Worm (Caenorhabditis elegans) whole organism, young adult: ENCODE results near the gene F54D10.7.

Experiments used
- C06A6.2 ChIP-seq: fragments of 200-800 bp; sonication (Bioruptor generic); conservative IDR thresholded peaks from 2 replicates; pipeline ENCODE4 v1.3.6; 2022; ENCODE audit warnings: missing genetic modification characterization, missing compliant biosample characterization
- F22D6.2 ChIP-seq: sonication (generic microtip); optimal IDR thresholded peaks from 2 replicates; lab custom pipeline; 2016; ENCODE audit warnings: mild to moderate bottlenecking, missing genetic modification characterization, missing compliant biosample characterization
- F23B12.7 ChIP-seq: sonication (generic microtip); optimal IDR thresholded peaks from 2 replicates; lab custom pipeline; 2017; ENCODE audit warnings: missing genetic modification characterization, mild to moderate bottlenecking, missing compliant biosample characterization, antibody characterized with exemption, moderate library complexity; ENCODE audit not compliant: insufficient read depth
- F33H1.4 ChIP-seq: fragments of 200-800 bp; sonication (Bioruptor generic); IDR thresholded peaks from 2 replicates; pipeline ENCODE4 v1.3.6; 2022; ENCODE audit warnings: missing genetic modification reagents, missing genetic modification characterization, missing compliant biosample characterization
- F39B2.1 ChIP-seq: fragments of 200-800 bp; sonication (Bioruptor generic); IDR thresholded peaks from 2 replicates; pipeline ENCODE4 v1.3.6; 2022; ENCODE audit warnings: missing genetic modification reagents, missing genetic modification characterization, missing compliant biosample characterization
- F49E8.2 ChIP-seq: sonication (generic microtip); optimal IDR thresholded peaks from 3 replicates; lab custom pipeline; 2017; ENCODE audit warnings: missing genetic modification characterization, mild to moderate bottlenecking, missing compliant biosample characterization, antibody characterized with exemption, moderate library complexity; ENCODE audit not compliant: insufficient read depth
- F55B11.4 ChIP-seq: sonication (generic microtip); optimal IDR thresholded peaks from 2 replicates; lab custom pipeline; 2016; ENCODE audit warnings: missing compliant biosample characterization, missing genetic modification characterization, borderline replicate concordance; ENCODE audit not compliant: insufficient read depth
- Y53G8AR.9 ChIP-seq: fragments of 200-800 bp; sonication (Bioruptor generic); conservative IDR thresholded peaks from 2 replicates; pipeline ENCODE4 v1.3.6; 2022; ENCODE audit warnings: missing genetic modification reagents, missing genetic modification characterization, missing compliant biosample characterization
- Y67H2A.10 ChIP-seq: fragments of 200-800 bp; sonication (Bioruptor generic); conservative IDR thresholded peaks from 2 replicates; pipeline ENCODE4 v1.3.6; 2022; ENCODE audit warnings: missing genetic modification reagents, missing genetic modification characterization, missing compliant biosample characterization
- aptf-2 ChIP-seq: fragments of 200-800 bp; sonication (Bioruptor generic); conservative IDR thresholded peaks from 2 replicates; pipeline ENCODE4 v1.3.6; 2022; ENCODE audit warnings: missing genetic modification reagents, missing genetic modification characterization, missing compliant biosample characterization
- attf-5 ChIP-seq: fragments of 200-800 bp; sonication (Bioruptor generic); optimal IDR thresholded peaks from 2 replicates; lab custom pipeline; 2018; ENCODE audit warnings: mild to moderate bottlenecking, missing genetic modification characterization, missing compliant biosample characterization
- attf-6 ChIP-seq: fragments of 200-800 bp; sonication (Bioruptor generic); IDR thresholded peaks from 2 replicates; pipeline ENCODE4 v1.3.6; 2022; ENCODE audit warnings: missing genetic modification reagents, missing genetic modification characterization, missing compliant biosample characterization
- bed-1 ChIP-seq: fragments of 200-800 bp; sonication (Bioruptor generic); IDR thresholded peaks from 2 replicates; pipeline ENCODE4 v1.3.6; 2022; ENCODE audit warnings: missing genetic modification reagents, missing genetic modification characterization, missing compliant biosample characterization
- cebp-1 ChIP-seq, 2 experiments: fragments of 200-800 bp in 1 of 2; sonication (Bioruptor generic) in 1 of 2; sonication (generic microtip) in 1 of 2; IDR thresholded peaks in 1 of 2; optimal IDR thresholded peaks in 1 of 2; 2 replicates each; pipeline versions ENCODE4 v1.3.6 to Lab custom; 2017 to 2022; ENCODE audit warnings: missing compliant biosample characterization in 2 of 2, missing genetic modification characterization in 2 of 2, mild to moderate bottlenecking in 1 of 2, missing genetic modification reagents in 1 of 2, moderate library complexity in 1 of 2
- ceh-100 ChIP-seq: fragments of 200-800 bp; sonication (Bioruptor generic); IDR thresholded peaks from 2 replicates; pipeline ENCODE4 v1.3.6; 2022; ENCODE audit warnings: missing genetic modification reagents, missing genetic modification characterization, missing compliant biosample characterization
- ceh-79 ChIP-seq: sonication (generic microtip); optimal IDR thresholded peaks from 2 replicates; lab custom pipeline; 2017; ENCODE audit warnings: mild to moderate bottlenecking, missing genetic modification characterization, missing compliant biosample characterization
- dpl-1 ChIP-seq: fragments of 150-350 bp; optimal IDR thresholded peaks from 2 replicates; lab custom pipeline; 2014; ENCODE audit warnings: missing biosample characterization, missing genetic modification reagents, missing genetic modification characterization
- ekl-4 ChIP-seq: fragments of 200-800 bp; sonication (Bioruptor generic); IDR thresholded peaks from 2 replicates; pipeline ENCODE4 v1.3.6; 2022; ENCODE audit warnings: missing genetic modification reagents, missing genetic modification characterization, missing compliant biosample characterization
- hlh-26 ChIP-seq: fragments of 200-800 bp; sonication (Bioruptor generic); conservative IDR thresholded peaks from 2 replicates; pipeline ENCODE4 v1.3.6; 2022; ENCODE audit warnings: missing genetic modification reagents, missing genetic modification characterization, missing compliant biosample characterization
- hmg-1.2 ChIP-seq: fragments of 200-800 bp; sonication (Bioruptor generic); IDR thresholded peaks from 2 replicates; pipeline ENCODE4 v1.3.6; 2022; ENCODE audit warnings: missing genetic modification reagents, missing genetic modification characterization, missing compliant biosample characterization
- lag-1 ChIP-seq: fragments of 200-800 bp; sonication (Bioruptor generic); IDR thresholded peaks from 2 replicates; pipeline ENCODE4 v1.3.6; 2022; ENCODE audit warnings: missing genetic modification reagents, missing genetic modification characterization, missing compliant biosample characterization
- let-607 ChIP-seq, 2 experiments: fragments of 200-800 bp in 1 of 2; sonication (Bioruptor generic) in 1 of 2; sonication (generic microtip) in 1 of 2; optimal IDR thresholded peaks; 2 replicates each; lab custom pipeline; 2016 to 2018; ENCODE audit warnings: mild to moderate bottlenecking in 2 of 2, missing compliant biosample characterization in 2 of 2, missing genetic modification characterization in 2 of 2, moderate library complexity in 2 of 2, missing genotype in 1 of 2
- lin-35 ChIP-seq, 3 experiments: fragments of 150-350 bp in 2 of 3; sonication (generic microtip) in 1 of 3; optimal IDR thresholded peaks; 2 replicates each; lab custom pipeline; 2014 to 2018; ENCODE audit warnings: missing biosample characterization in 3 of 3, missing genetic modification characterization in 3 of 3, missing genetic modification reagents in 3 of 3
- lin-40 ChIP-seq: sonication (generic microtip); optimal IDR thresholded peaks from 2 replicates; lab custom pipeline; 2016; ENCODE audit warnings: missing genetic modification characterization, mild to moderate bottlenecking, missing compliant biosample characterization, missing genotype, missing genetic modification reagents
- lin-54 ChIP-seq: fragments of 200-800 bp; sonication (Bioruptor generic); optimal IDR thresholded peaks from 2 replicates; lab custom pipeline; 2018; ENCODE audit warnings: mild to moderate bottlenecking, missing genetic modification characterization, missing compliant biosample characterization
- lsy-27 ChIP-seq: sonication (generic microtip); optimal IDR thresholded peaks from 2 replicates; lab custom pipeline; 2017; ENCODE audit warnings: missing genetic modification characterization, mild to moderate bottlenecking, missing compliant biosample characterization, antibody characterized with exemption, missing genotype, borderline replicate concordance; ENCODE audit not compliant: insufficient read depth
- madf-10 ChIP-seq: sonication (generic microtip); optimal IDR thresholded peaks from 2 replicates; lab custom pipeline; 2016; ENCODE audit warnings: mild to moderate bottlenecking, missing genetic modification characterization, missing compliant biosample characterization
- nfya-1 ChIP-seq: sonication (generic microtip); optimal IDR thresholded peaks from 2 replicates; lab custom pipeline; 2017; ENCODE audit warnings: antibody characterized with exemption, missing compliant biosample characterization, missing genetic modification characterization, borderline replicate concordance; ENCODE audit not compliant: insufficient read depth
- nhr-179 ChIP-seq: sonication (generic microtip); optimal IDR thresholded peaks from 2 replicates; lab custom pipeline; 2016; ENCODE audit warnings: mild to moderate bottlenecking, missing genetic modification characterization, missing compliant biosample characterization
- pbrm-1 ChIP-seq: fragments of 200-800 bp; sonication (Bioruptor generic); IDR thresholded peaks from 2 replicates; pipeline ENCODE4 v1.3.6; 2022; ENCODE audit warnings: missing genetic modification reagents, missing genetic modification characterization, missing compliant biosample characterization
- pha-4 ChIP-seq: fragments of 150-350 bp; sonication (generic microtip); optimal IDR thresholded peaks from 2 replicates; lab custom pipeline; 2014; ENCODE audit warnings: missing biosample characterization, missing genetic modification reagents, missing genetic modification characterization
- rcor-1 ChIP-seq: fragments of 200-800 bp; sonication (Bioruptor generic); IDR thresholded peaks from 2 replicates; pipeline ENCODE4 v1.3.6; 2022; ENCODE audit warnings: missing genetic modification reagents, missing genetic modification characterization, missing compliant biosample characterization
- rpc-1 ChIP-seq, 2 experiments: fragments of 150-350 bp in 1 of 2; sonication (generic microtip) in 1 of 2; optimal IDR thresholded peaks; 2 replicates each; lab custom pipeline; 2014 to 2018; ENCODE audit warnings: missing biosample characterization in 1 of 2, missing genetic modification characterization in 1 of 2, missing genetic modification reagents in 1 of 2, missing genotype in 1 of 2
- sea-2 ChIP-seq: fragments of 200-800 bp; sonication (Bioruptor generic); IDR thresholded peaks from 2 replicates; pipeline ENCODE4 v1.3.6; 2022; ENCODE audit warnings: missing genetic modification characterization, missing compliant biosample characterization
- snpc-1.1 ChIP-seq: sonication (generic microtip); optimal IDR thresholded peaks from 2 replicates; lab custom pipeline; 2017; ENCODE audit warnings: missing genetic modification characterization, mild to moderate bottlenecking, missing compliant biosample characterization, antibody characterized with exemption, moderate library complexity, missing genotype, missing genetic modification reagents; ENCODE audit not compliant: insufficient read depth
- snpc-1.3 ChIP-seq: sonication (generic microtip); optimal IDR thresholded peaks from 2 replicates; lab custom pipeline; 2017; ENCODE audit warnings: missing genetic modification characterization, mild to moderate bottlenecking, missing compliant biosample characterization, antibody characterized with exemption, moderate library complexity, missing genotype, missing genetic modification reagents; ENCODE audit not compliant: insufficient read depth
- sptf-2 ChIP-seq: fragments of 200-800 bp; sonication (Bioruptor generic); optimal IDR thresholded peaks from 2 replicates; lab custom pipeline; 2018; ENCODE audit warnings: mild to moderate bottlenecking, missing genetic modification characterization, missing compliant biosample characterization
- unc-130 ChIP-seq: sonication (generic microtip); optimal IDR thresholded peaks from 2 replicates; lab custom pipeline; 2016; ENCODE audit warnings: missing genetic modification reagents, missing genetic modification characterization, missing compliant biosample characterization
- xnd-1 ChIP-seq: sonication (generic microtip); optimal IDR thresholded peaks from 2 replicates; lab custom pipeline; 2016; ENCODE audit warnings: missing genotype, missing genetic modification reagents, missing genetic modification characterization, missing compliant biosample characterization
- zfh-2 ChIP-seq: fragments of 200-800 bp; sonication (Bioruptor generic); conservative IDR thresholded peaks from 2 replicates; pipeline ENCODE4 v1.3.6; 2022; ENCODE audit warnings: missing genetic modification reagents, missing genetic modification characterization, missing compliant biosample characterization

Gene F54D10.7

ce11 chrII:3808104-3808503, 13.0 kb downstream of the F54D10.7 start, which contains the start of gene F54D10.5 (continued):
- no peak for TF ChIP-seq lsy-27 (tag; lab: Kevin White, UChicago)
- TF ChIP-seq ekl-4 (GFP tag; lab: Robert Waterston, UW) = peak; percentile 25; the same call in 1 of the 2 replicates
- TF ChIP-seq F22D6.2 (tag; lab: Kevin White, UChicago) = no peak
- TF ChIP-seq xnd-1 = no peak
- 0 out of 2 replicates have a peak, but pooled peaks have one; percentile 13 for TF ChIP-seq pbrm-1 (GFP tag; lab: Robert Waterston, UW)
- TF ChIP-seq let-607 (tag; optimal IDR thresholded peaks at IDR 0.05; lab: Kevin White, UChicago) = peak in 1 of 2 experiments; percentile 11
- TF ChIP-seq rpc-1 (optimal IDR thresholded peaks at IDR 0.05; lab: Kevin White, UChicago) = peak; percentile 25
- no peak for TF ChIP-seq rpc-1 (tag; optimal IDR thresholded peaks at IDR 0.05; lab: Kevin White, UChicago)
- no peak for TF ChIP-seq ceh-79 (tag; lab: Kevin White, UChicago)
- TF ChIP-seq unc-130 (GFP tag; lab: Kevin White, UChicago) = no peak
- peak; percentile 33 for TF ChIP-seq snpc-1.1 (tag; lab: Kevin White, UChicago)
- peak; percentile 57 for TF ChIP-seq snpc-1.3 (tag; lab: Kevin White, UChicago)
- TF ChIP-seq F23B12.7 (tag; lab: Kevin White, UChicago) = peak; percentile 67
- no peak for TF ChIP-seq lag-1 (GFP tag; lab: Robert Waterston, UW)
- TF ChIP-seq dpl-1 (GFP tag; lab: Kevin White, UChicago) = peak; percentile 71
- 0 out of 2 replicates have a peak, but pooled peaks have one; percentile 14 for TF ChIP-seq Y53G8AR.9
- TF ChIP-seq sptf-2 (GFP tag; lab: Kevin White, UChicago) = no peak
- no peak for TF ChIP-seq lin-40 (tag; lab: Kevin White, UChicago)
- peak; percentile 22; the same call in 1 of the 2 replicates for TF ChIP-seq F33H1.4
- TF ChIP-seq aptf-2 (GFP tag; lab: Robert Waterston, UW) = no peak
- peak; percentile 30; the same call in 1 of the 2 replicates for TF ChIP-seq hmg-1.2 (GFP tag; lab: Robert Waterston, UW)
- TF ChIP-seq cebp-1 (GFP tag; IDR thresholded peaks at IDR 0.05; lab: Robert Waterston, UW) = no peak
- TF ChIP-seq cebp-1 (tag; optimal IDR thresholded peaks at IDR 0.05; lab: Kevin White, UChicago) = peak; percentile 53
- TF ChIP-seq Y67H2A.10 (GFP tag; lab: Robert Waterston, UW) = no peak
- TF ChIP-seq attf-6 = no peak
- no peak for TF ChIP-seq madf-10 (tag; lab: Kevin White, UChicago)
- TF ChIP-seq F39B2.1 (GFP tag; lab: Robert Waterston, UW) = no peak
- peak; percentile 68 for TF ChIP-seq lin-54 (GFP tag; lab: Kevin White, UChicago)
- TF ChIP-seq C06A6.2 (GFP tag; lab: Robert Waterston, UW) = no peak; the same call in 1 of the 2 replicates
- TF ChIP-seq F49E8.2 (tag; lab: Kevin White, UChicago) = no peak
- TF ChIP-seq lin-35 (GFP tag; optimal IDR thresholded peaks at IDR 0.05; lab: Kevin White, UChicago) = peak in 1 of 3 experiments; percentile 83
- no peak for TF ChIP-seq sea-2 (GFP tag; lab: Robert Waterston, UW)
- no peak for TF ChIP-seq F55B11.4 (tag; lab: Kevin White, UChicago)
- no peak for TF ChIP-seq bed-1
- TF ChIP-seq hlh-26 (GFP tag; lab: Robert Waterston, UW) = no peak
- no peak for TF ChIP-seq zfh-2
- peak; percentile 25 for TF ChIP-seq attf-5
- no peak for TF ChIP-seq nhr-179 (tag; lab: Kevin White, UChicago)
- peak; percentile 26; the same call in 1 of the 2 replicates for TF ChIP-seq ceh-100 (GFP tag; lab: Robert Waterston, UW)
- TF ChIP-seq pha-4 = no peak
- peak; percentile 44 for TF ChIP-seq rcor-1 (GFP tag; lab: Robert Waterston, UW)
- TF ChIP-seq nfya-1 (tag; lab: Kevin White, UChicago) = no peak
